Fruit fly (Drosophila melanogaster) whole organism, embryonic: ENCODE results near the gene CG31122.

ENCODE experiments used
- Atf6 ChIP-seq: fragments of 200-800 bp; sonication (Bioruptor generic); IDR thresholded peaks from 2 replicates; pipeline ENCODE4 v1.3.6; 2022; ENCODE audit warnings: missing biosample characterization, missing genetic modification characterization
- BEAF-32 ChIP-seq: fragments of 200-800 bp; sonication (Bioruptor generic); optimal IDR thresholded peaks from 3 replicates; lab custom pipeline; 2017; ENCODE audit warnings: missing biosample characterization, missing genetic modification characterization, mild to moderate bottlenecking, moderate library complexity, missing genetic modification reagents
- Bdp1 ChIP-seq: fragments of 200-800 bp; sonication (Bioruptor generic); optimal IDR thresholded peaks from 3 replicates; lab custom pipeline; 2016; ENCODE audit warnings: missing biosample characterization, missing genetic modification characterization
- CG10267 ChIP-seq: fragments of 200-800 bp; sonication (Bioruptor generic); optimal IDR thresholded peaks from 2 replicates; lab custom pipeline; 2018; ENCODE audit warnings: missing biosample characterization, mild to moderate bottlenecking, missing genetic modification characterization, moderate library complexity
- CG12299 ChIP-seq: fragments of 200-800 bp; sonication (Bioruptor generic); optimal IDR thresholded peaks from 2 replicates; lab custom pipeline; 2018; ENCODE audit warnings: missing biosample characterization, mild to moderate bottlenecking, missing genetic modification characterization
- CG12391 ChIP-seq: fragments of 200-800 bp; sonication (Bioruptor generic); optimal IDR thresholded peaks from 3 replicates; lab custom pipeline; 2018; ENCODE audit warnings: missing biosample characterization, mild to moderate bottlenecking, missing genetic modification characterization, moderate library complexity
- CG15514 ChIP-seq: fragments of 200-800 bp; sonication (Bioruptor generic); optimal IDR thresholded peaks from 3 replicates; lab custom pipeline; 2017; ENCODE audit warnings: missing biosample characterization, missing genetic modification characterization, mild to moderate bottlenecking, moderate library complexity, missing genetic modification reagents
- CG17385 ChIP-seq: fragments of 200-800 bp; sonication (Bioruptor generic); optimal IDR thresholded peaks from 3 replicates; lab custom pipeline; 2018; ENCODE audit warnings: missing biosample characterization, mild to moderate bottlenecking, missing genetic modification characterization
- CG18599 ChIP-seq: fragments of 200-800 bp; sonication (Bioruptor generic); optimal IDR thresholded peaks from 3 replicates; lab custom pipeline; 2017; ENCODE audit warnings: missing biosample characterization, missing genetic modification characterization, mild to moderate bottlenecking, moderate library complexity, missing genetic modification reagents
- CG2120 ChIP-seq: fragments of 200-800 bp; sonication (Bioruptor generic); optimal IDR thresholded peaks from 3 replicates; lab custom pipeline; 2016; ENCODE audit warnings: missing biosample characterization, missing genetic modification characterization
- CG3065 ChIP-seq: fragments of 200-800 bp; sonication (Bioruptor generic); optimal IDR thresholded peaks from 2 replicates; lab custom pipeline; 2016; ENCODE audit warnings: missing biosample characterization, missing genetic modification characterization
- CG31441 ChIP-seq: fragments of 200-800 bp; sonication (Bioruptor generic); IDR thresholded peaks from 2 replicates; pipeline ENCODE4 v1.3.6; 2022; ENCODE audit warnings: missing biosample characterization, missing genetic modification characterization
- CG32532 ChIP-seq: fragments of 200-800 bp; sonication (Bioruptor generic); IDR thresholded peaks from 2 replicates; pipeline ENCODE4 v1.3.6; 2022; ENCODE audit warnings: missing biosample characterization, missing genetic modification characterization
- CG8478 ChIP-seq: fragments of >200 bp; optimal IDR thresholded peaks from 2 replicates; lab custom pipeline; 2018
- CHES-1-like ChIP-seq: fragments of 200-800 bp; sonication (Bioruptor generic); optimal IDR thresholded peaks from 2 replicates; lab custom pipeline; 2016; ENCODE audit warnings: missing biosample characterization, missing genetic modification characterization
- D19B ChIP-seq: fragments of 200-800 bp; sonication (Bioruptor generic); optimal IDR thresholded peaks from 2 replicates; lab custom pipeline; 2017; ENCODE audit warnings: missing biosample characterization, mild to moderate bottlenecking, missing genetic modification characterization
- Deaf1 ChIP-seq: fragments of 200-800 bp; optimal IDR thresholded peaks from 3 replicates; lab custom pipeline; 2019; ENCODE audit warnings: missing biosample characterization, mild to moderate bottlenecking, missing genetic modification characterization, moderate library complexity
- Dll ChIP-seq: fragments of 200-800 bp; sonication (Bioruptor generic); IDR thresholded peaks from 4 replicates; pipeline ENCODE4 v1.3.6; 2022; ENCODE audit warnings: missing biosample characterization, missing genetic modification characterization; ENCODE audit not compliant: partially characterized antibody
- Ets65A ChIP-seq: fragments of 200-800 bp; sonication (Bioruptor generic); peaks from one replicate; lab custom pipeline; 2016; ENCODE audit warnings: missing biosample characterization, missing genetic modification characterization
- Hmr ChIP-seq: fragments of 200-800 bp; sonication (Bioruptor generic); optimal IDR thresholded peaks from 3 replicates; lab custom pipeline; 2017; ENCODE audit warnings: mild to moderate bottlenecking, missing biosample characterization, missing genetic modification reagents, missing genetic modification characterization
- Hsf ChIP-seq: fragments of 200-800 bp; sonication (Bioruptor generic); optimal IDR thresholded peaks from 3 replicates; lab custom pipeline; 2016; ENCODE audit warnings: missing biosample characterization, missing genetic modification characterization
- Jarid2 ChIP-seq: fragments of 200-800 bp; sonication (Bioruptor generic); optimal IDR thresholded peaks from 3 replicates; lab custom pipeline; 2017; ENCODE audit warnings: mild to moderate bottlenecking, missing biosample characterization, missing genetic modification reagents, missing genetic modification characterization
- Mad ChIP-seq: fragments of 200-800 bp; sonication (Bioruptor generic); optimal IDR thresholded peaks from 2 replicates; lab custom pipeline; 2016; ENCODE audit warnings: missing biosample characterization, missing genetic modification characterization
- Med ChIP-seq: fragments of 200-800 bp; sonication (Bioruptor generic); peaks from one replicate; lab custom pipeline; 2016; ENCODE audit warnings: missing biosample characterization, missing genetic modification characterization, mild to moderate bottlenecking, inconsistent platforms, moderate library complexity
- Nf-YA ChIP-seq: fragments of 200-800 bp; sonication (Bioruptor generic); IDR thresholded peaks from 2 replicates; pipeline ENCODE4 v1.3.6; 2022; ENCODE audit warnings: missing biosample characterization, missing genetic modification characterization
- PHDP ChIP-seq: fragments of 200-800 bp; sonication (Bioruptor generic); optimal IDR thresholded peaks from 3 replicates; lab custom pipeline; 2018; ENCODE audit warnings: missing biosample characterization, mild to moderate bottlenecking, missing genetic modification characterization, moderate library complexity
- Side ChIP-seq: fragments of 200-800 bp; sonication (Bioruptor generic); optimal IDR thresholded peaks from 2 replicates; lab custom pipeline; 2016; ENCODE audit warnings: missing biosample characterization, missing genetic modification characterization
- Sox102F ChIP-seq: fragments of 200-800 bp; sonication (Bioruptor generic); optimal IDR thresholded peaks from 2 replicates; lab custom pipeline; 2018; ENCODE audit warnings: missing biosample characterization, mild to moderate bottlenecking, missing genetic modification characterization, moderate library complexity
- Tbp ChIP-seq: fragments of >200 bp; optimal IDR thresholded peaks from 2 replicates; lab custom pipeline; 2018; ENCODE audit warnings: missing biosample characterization, missing genetic modification characterization
- Usf ChIP-seq: fragments of 200-800 bp; sonication (Bioruptor generic); optimal IDR thresholded peaks from 2 replicates; lab custom pipeline; 2017; ENCODE audit warnings: missing genotype, missing biosample characterization, missing genetic modification characterization
- bcd ChIP-seq: fragments of 200-800 bp; sonication (Bioruptor generic); optimal IDR thresholded peaks from 2 replicates; lab custom pipeline; 2017; ENCODE audit warnings: missing biosample characterization, mild to moderate bottlenecking, missing genetic modification characterization
- bigmax ChIP-seq: fragments of 200-800 bp; sonication (Bioruptor generic); optimal IDR thresholded peaks from 2 replicates; lab custom pipeline; 2018; ENCODE audit warnings: missing biosample characterization, mild to moderate bottlenecking, missing genetic modification characterization
- crol ChIP-seq: fragments of 200-800 bp; sonication (Bioruptor generic); IDR thresholded peaks from 2 replicates; pipeline ENCODE4 v1.3.6; 2022; ENCODE audit warnings: missing biosample characterization, missing genetic modification characterization
- dmrt99B ChIP-seq: fragments of 200-800 bp; sonication (Bioruptor generic); optimal IDR thresholded peaks from 2 replicates; lab custom pipeline; 2018; ENCODE audit warnings: missing biosample characterization, mild to moderate bottlenecking, missing genetic modification characterization, moderate library complexity
- emc ChIP-seq: fragments of 200-800 bp; sonication (Bioruptor generic); optimal IDR thresholded peaks from 2 replicates; lab custom pipeline; 2016; ENCODE audit warnings: missing biosample characterization, missing genetic modification characterization
- grau ChIP-seq: fragments of 200-800 bp; optimal IDR thresholded peaks from 3 replicates; lab custom pipeline; 2019; ENCODE audit warnings: missing biosample characterization, mild to moderate bottlenecking, missing genetic modification characterization, moderate library complexity
- gsb-n ChIP-seq: fragments of 200-800 bp; sonication (Bioruptor generic); optimal IDR thresholded peaks from 3 replicates; lab custom pipeline; 2018; ENCODE audit warnings: missing biosample characterization, mild to moderate bottlenecking, missing genetic modification characterization
- lilli ChIP-seq: fragments of 200-800 bp; sonication (Bioruptor generic); optimal IDR thresholded peaks from 3 replicates; lab custom pipeline; 2016; ENCODE audit warnings: missing biosample characterization, missing genetic modification characterization
- lmd ChIP-seq: fragments of 200-800 bp; sonication (Bioruptor generic); IDR thresholded peaks from 2 replicates; pipeline ENCODE4 v1.3.6; 2022; ENCODE audit warnings: missing biosample characterization, missing genetic modification characterization
- nerfin-1 ChIP-seq: fragments of 200-800 bp; sonication (Bioruptor generic); optimal IDR thresholded peaks from 3 replicates; lab custom pipeline; 2019; ENCODE audit warnings: missing biosample characterization, mild to moderate bottlenecking, missing genetic modification characterization, moderate library complexity
- pan ChIP-seq, 4 experiments: fragments of >200 bp in 3 of 4; fragments of 200-800 bp in 1 of 4; sonication (Bioruptor generic) in 1 of 4; optimal IDR thresholded peaks in 3 of 4; IDR thresholded peaks in 1 of 4; 2 replicates each; pipeline versions ENCODE4 v1.3.6 to Lab custom; 2017 to 2022; ENCODE audit warnings: missing biosample characterization in 2 of 4, missing genetic modification characterization in 2 of 4, mixed read lengths in 1 of 4
- scrt ChIP-seq: fragments of 200-800 bp; sonication (Bioruptor generic); optimal IDR thresholded peaks from 2 replicates; lab custom pipeline; 2018; ENCODE audit warnings: missing biosample characterization, mild to moderate bottlenecking, missing genetic modification characterization, moderate library complexity
- sisA ChIP-seq: fragments of 200-800 bp; sonication (Bioruptor generic); IDR thresholded peaks from 2 replicates; pipeline ENCODE4 v1.3.6; 2022; ENCODE audit warnings: missing biosample characterization, missing genetic modification characterization
- sna ChIP-seq: fragments of 200-800 bp; sonication (Bioruptor generic); IDR thresholded peaks from 2 replicates; pipeline ENCODE4 v1.3.6; 2022; ENCODE audit warnings: missing biosample characterization, missing genetic modification characterization; ENCODE audit not compliant: partially characterized antibody
- sqz ChIP-seq: fragments of 200-800 bp; sonication (Bioruptor generic); optimal IDR thresholded peaks from 3 replicates; lab custom pipeline; 2018; ENCODE audit warnings: missing biosample characterization, mild to moderate bottlenecking, missing genetic modification characterization
- sr ChIP-seq: fragments of 200-800 bp; sonication (Bioruptor generic); IDR thresholded peaks from 3 replicates; pipeline ENCODE4 v1.3.6; 2022; ENCODE audit warnings: missing biosample characterization, missing genetic modification characterization
- unc-4 ChIP-seq: fragments of 200-800 bp; sonication (Bioruptor generic); IDR thresholded peaks from 2 replicates; pipeline ENCODE4 v1.3.6; 2022; ENCODE audit warnings: missing biosample characterization, missing genetic modification characterization; ENCODE audit not compliant: partially characterized antibody
- z ChIP-seq: fragments of 200-800 bp; sonication (Bioruptor generic); IDR thresholded peaks from 3 replicates; pipeline ENCODE4 v1.3.6; 2022; ENCODE audit warnings: missing biosample characterization, missing genetic modification characterization
- zen2 ChIP-seq: fragments of 200-800 bp; sonication (Bioruptor generic); IDR thresholded peaks from 3 replicates; pipeline ENCODE4 v1.3.6; 2022; ENCODE audit warnings: missing biosample characterization, missing genetic modification characterization; ENCODE audit not compliant: partially characterized antibody

Gene CG31122

DNA sequence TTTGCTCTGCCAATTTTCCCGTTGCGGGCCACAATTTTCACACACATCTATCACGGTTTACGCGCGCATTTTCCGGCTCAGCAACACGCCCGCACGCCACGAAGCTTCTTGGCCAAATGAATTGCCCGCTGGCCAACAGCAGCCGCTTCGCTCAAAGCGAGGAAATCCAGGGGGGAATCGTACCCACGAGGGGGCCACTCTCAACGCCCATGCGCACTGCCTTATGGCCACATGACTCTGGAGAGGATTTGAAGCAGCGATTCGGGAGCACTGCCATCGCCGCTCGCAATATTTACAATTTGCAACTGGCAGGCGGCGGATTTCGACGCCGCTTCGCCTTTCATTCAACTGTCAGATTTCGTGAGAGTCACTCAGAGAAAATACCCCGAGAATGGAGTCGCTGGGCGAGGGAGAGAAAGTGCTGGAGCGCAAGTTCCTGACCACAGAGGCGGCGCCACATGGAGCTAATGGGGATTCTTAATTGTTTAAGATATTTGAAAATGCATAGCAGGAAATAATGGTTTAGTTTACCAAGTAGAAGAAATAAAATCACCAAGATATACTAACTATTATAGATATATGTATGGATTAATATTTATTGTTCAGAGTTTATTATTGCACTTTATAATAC, 51.9 kb downstream of the CG31122 start, which contains the start of gene CG15803 (continued):
- no peak for TF ChIP-seq Tbp
- no peak for TF ChIP-seq CG3065 (GFP tag; lab: Kevin White, UChicago)
- no peak for TF ChIP-seq D19B (GFP tag; lab: Kevin White, UChicago)
- TF ChIP-seq grau (tag; lab: Kevin White, UChicago) = peak; percentile 8
- TF ChIP-seq CHES-1-like (GFP tag; lab: Kevin White, UChicago) = no peak
- no peak for TF ChIP-seq emc
- no peak for TF ChIP-seq sr (GFP tag; lab: Robert Waterston, UW)
- TF ChIP-seq scrt = peak; percentile 26
- no peak for TF ChIP-seq gsb-n (tag; lab: Kevin White, UChicago)
- 0 out of 2 replicates have a peak, but pooled peaks have one; percentile 24 for TF ChIP-seq sna
- TF ChIP-seq lmd (GFP tag; lab: Robert Waterston, UW) = peak; percentile 5; the same call in 1 of the 2 replicates
- no peak for TF ChIP-seq Sox102F (GFP tag; lab: Kevin White, UChicago)
- TF ChIP-seq CG31441 (GFP tag; lab: Robert Waterston, UW) = no peak
- no peak for TF ChIP-seq bcd (GFP tag; lab: Kevin White, UChicago)
- 0 out of 4 replicates have a peak, but pooled peaks have one; percentile 17 for TF ChIP-seq Dll (GFP tag; lab: Robert Waterston, UW)
- no peak for TF ChIP-seq Usf (GFP tag; lab: Kevin White, UChicago)
- peak; percentile 68 for TF ChIP-seq crol (GFP tag; lab: Robert Waterston, UW)
- TF ChIP-seq Atf6 (GFP tag; lab: Robert Waterston, UW) = peak; percentile 23; the same call in 1 of the 2 replicates
- peak; percentile 25 for TF ChIP-seq Hmr (GFP tag; lab: Kevin White, UChicago)
- peak; percentile 59; the same call in 1 of the 3 replicates for TF ChIP-seq z (GFP tag; lab: Robert Waterston, UW)
- no peak for TF ChIP-seq bigmax (GFP tag; lab: Kevin White, UChicago)
- TF ChIP-seq Hsf (GFP tag; lab: Kevin White, UChicago) = no peak
- TF ChIP-seq CG32532 = 0 out of 2 replicates have a peak, but pooled peaks have one; percentile 37
- TF ChIP-seq CG18599 (GFP tag; lab: Kevin White, UChicago) = peak; percentile 55
- TF ChIP-seq unc-4 (GFP tag; lab: Robert Waterston, UW) = 0 out of 2 replicates have a peak, but pooled peaks have one; percentile 15
- peak; percentile 5 for TF ChIP-seq CG12391
- TF ChIP-seq pan (optimal IDR thresholded peaks at IDR 0.05; lab: Kevin White, UChicago) = no peak
- TF ChIP-seq pan (GFP tag; optimal IDR thresholded peaks at IDR 0.05 in 1 of 2, IDR thresholded peaks at IDR 0.05 in 1 of 2) = no peak
- no peak for TF ChIP-seq CG15514 (GFP tag; lab: Kevin White, UChicago)
- peak; percentile 47 for TF ChIP-seq Jarid2 (GFP tag; lab: Kevin White, UChicago)
- TF ChIP-seq Mad (GFP tag; lab: Kevin White, UChicago) = no peak
- no peak for TF ChIP-seq CG8478 (lab: Kevin White, UChicago)
- TF ChIP-seq dmrt99B (tag; lab: Kevin White, UChicago) = peak; percentile 8
- TF ChIP-seq Bdp1 (GFP tag; lab: Kevin White, UChicago) = no peak
- peak; percentile 36 for TF ChIP-seq Ets65A (GFP tag; lab: Kevin White, UChicago)
- TF ChIP-seq Med (GFP tag; lab: Kevin White, UChicago) = peak; percentile 67
- TF ChIP-seq zen2 (GFP tag; lab: Robert Waterston, UW) = peak; percentile 41; the same call in 1 of the 3 replicates
- 0 out of 2 replicates have a peak, but pooled peaks have one; percentile 20 for TF ChIP-seq sisA (GFP tag; lab: Robert Waterston, UW)
- TF ChIP-seq Nf-YA (GFP tag; lab: Robert Waterston, UW) = no peak
- peak; percentile 48 for TF ChIP-seq CG2120 (GFP tag; lab: Kevin White, UChicago)
- TF ChIP-seq lilli = peak; percentile 24
- no peak for TF ChIP-seq sqz (GFP tag; lab: Kevin White, UChicago)
- TF ChIP-seq Side (GFP tag; lab: Kevin White, UChicago) = no peak
- no peak for TF ChIP-seq BEAF-32
- TF ChIP-seq CG17385 (GFP tag; lab: Kevin White, UChicago) = no peak
- TF ChIP-seq CG10267 (tag; lab: Kevin White, UChicago) = no peak
- no peak for TF ChIP-seq CG12299 (tag; lab: Kevin White, UChicago)
- no peak for TF ChIP-seq nerfin-1 (tag; lab: Kevin White, UChicago)
- no peak for TF ChIP-seq PHDP
- TF ChIP-seq Deaf1 (tag; lab: Kevin White, UChicago) = peak; percentile 78
